Fruit fly (Drosophila melanogaster) whole organism, embryonic: Measurements from ENCODE around the gene Clc.

Experiments
- BEAF-32 ChIP-seq: fragments of 200-800 bp; sonication (Bioruptor generic); optimal IDR thresholded peaks from 3 replicates; lab custom pipeline; 2017; ENCODE audit warnings: missing biosample characterization, missing genetic modification characterization, mild to moderate bottlenecking, moderate library complexity, missing genetic modification reagents
- Blimp-1 ChIP-seq: fragments of 200-800 bp; sonication (Bioruptor generic); optimal IDR thresholded peaks from 3 replicates; lab custom pipeline; 2018; ENCODE audit warnings: missing biosample characterization, missing genetic modification characterization, mild to moderate bottlenecking, moderate library complexity, missing genetic modification reagents
- CG11093 ChIP-seq: fragments of 200-800 bp; sonication (Bioruptor generic); IDR thresholded peaks from 3 replicates; pipeline ENCODE4 v1.3.6; 2022; ENCODE audit warnings: missing biosample characterization, missing genetic modification characterization
- CG13287 ChIP-seq: fragments of 200-800 bp; sonication (Bioruptor generic); IDR thresholded peaks from 2 replicates; pipeline ENCODE4 v1.3.6; 2022; ENCODE audit warnings: missing biosample characterization, missing genetic modification characterization; ENCODE audit not compliant: partially characterized antibody
- CG14441 ChIP-seq: fragments of 200-800 bp; sonication (Bioruptor generic); IDR thresholded peaks from 2 replicates; pipeline ENCODE4 v1.3.6; 2022; ENCODE audit warnings: missing biosample characterization, missing genetic modification characterization
- CG16813 ChIP-seq: fragments of 200-800 bp; sonication (Bioruptor generic); IDR thresholded peaks from 3 replicates; pipeline ENCODE4 v1.3.6; 2022; ENCODE audit warnings: missing biosample characterization, missing genetic modification characterization; ENCODE audit not compliant: partially characterized antibody
- CG17612 ChIP-seq: fragments of 200-800 bp; sonication (Bioruptor generic); IDR thresholded peaks from 2 replicates; pipeline ENCODE4 v1.3.6; 2022; ENCODE audit warnings: missing biosample characterization, missing genetic modification characterization
- CG30403 ChIP-seq: fragments of 200-800 bp; sonication (Bioruptor generic); optimal IDR thresholded peaks from 3 replicates; lab custom pipeline; 2016; ENCODE audit warnings: missing biosample characterization, missing genetic modification characterization
- CG31441 ChIP-seq: fragments of 200-800 bp; sonication (Bioruptor generic); IDR thresholded peaks from 2 replicates; pipeline ENCODE4 v1.3.6; 2022; ENCODE audit warnings: missing biosample characterization, missing genetic modification characterization
- CG33213 ChIP-seq: fragments of 200-800 bp; sonication (Bioruptor generic); optimal IDR thresholded peaks from 3 replicates; lab custom pipeline; 2016; ENCODE audit warnings: missing biosample characterization, missing genetic modification characterization
- CG34224 ChIP-seq: fragments of 200-800 bp; sonication (Bioruptor generic); IDR thresholded peaks from 3 replicates; pipeline ENCODE4 v1.3.6; 2022; ENCODE audit warnings: missing biosample characterization, missing genetic modification characterization; ENCODE audit not compliant: partially characterized antibody
- CG5180 ChIP-seq: fragments of 200-800 bp; sonication (Bioruptor generic); optimal IDR thresholded peaks from 3 replicates; lab custom pipeline; 2017; ENCODE audit warnings: missing biosample characterization, missing genetic modification characterization, mild to moderate bottlenecking, moderate library complexity, missing genetic modification reagents
- CG5953 ChIP-seq: fragments of 200-800 bp; sonication (Bioruptor generic); IDR thresholded peaks from 2 replicates; pipeline ENCODE4 v1.3.6; 2022; ENCODE audit warnings: missing biosample characterization, missing genetic modification characterization
- CG6765 ChIP-seq: fragments of 200-800 bp; sonication (Bioruptor generic); optimal IDR thresholded peaks from 3 replicates; lab custom pipeline; 2017; ENCODE audit warnings: missing biosample characterization, mild to moderate bottlenecking, missing genetic modification characterization
- Deaf1 ChIP-seq: fragments of 200-800 bp; optimal IDR thresholded peaks from 3 replicates; lab custom pipeline; 2019; ENCODE audit warnings: missing biosample characterization, mild to moderate bottlenecking, missing genetic modification characterization, moderate library complexity
- MBD-R2 ChIP-seq: fragments of 200-800 bp; sonication (Bioruptor generic); IDR thresholded peaks from 2 replicates; pipeline ENCODE4 v1.3.6; 2022; ENCODE audit warnings: missing biosample characterization, missing genetic modification characterization
- Med ChIP-seq: fragments of 200-800 bp; sonication (Bioruptor generic); peaks from one replicate; lab custom pipeline; 2016; ENCODE audit warnings: missing biosample characterization, missing genetic modification characterization, mild to moderate bottlenecking, inconsistent platforms, moderate library complexity
- Myb ChIP-seq: fragments of 200-800 bp; sonication (Bioruptor generic); optimal IDR thresholded peaks from 2 replicates; lab custom pipeline; 2016; ENCODE audit warnings: missing biosample characterization, missing genetic modification characterization
- NfI ChIP-seq: fragments of 200-800 bp; sonication (Bioruptor generic); optimal IDR thresholded peaks from 3 replicates; lab custom pipeline; 2018; ENCODE audit warnings: missing biosample characterization, mild to moderate bottlenecking, missing genetic modification characterization, moderate library complexity
- Poxn ChIP-seq: fragments of 200-800 bp; sonication (Bioruptor generic); IDR thresholded peaks from 2 replicates; pipeline ENCODE4 v1.3.6; 2022; ENCODE audit warnings: missing biosample characterization, missing genetic modification characterization
- Scr ChIP-seq: fragments of 200-800 bp; sonication (Bioruptor generic); IDR thresholded peaks from 2 replicates; pipeline ENCODE4 v1.3.6; 2022; ENCODE audit warnings: missing biosample characterization, missing genetic modification characterization; ENCODE audit not compliant: partially characterized antibody
- Trl ChIP-seq, 3 experiments: fragments of >200 bp in 2 of 3; fragments of 200-800 bp in 1 of 3; sonication (Bioruptor generic) in 1 of 3; optimal IDR thresholded peaks; 2 replicates in 1 of 3; 3 replicates in 2 of 3; lab custom pipeline; 2016 to 2017; ENCODE audit warnings: missing biosample characterization in 1 of 3, missing genetic modification characterization in 1 of 3
- abd-A ChIP-seq: fragments of 200-800 bp; sonication (Bioruptor generic); optimal IDR thresholded peaks from 3 replicates; lab custom pipeline; 2019; ENCODE audit warnings: missing biosample characterization, mild to moderate bottlenecking, missing genetic modification characterization, moderate library complexity
- amos ChIP-seq: fragments of 200-800 bp; sonication (Bioruptor generic); IDR thresholded peaks from 2 replicates; pipeline ENCODE4 v1.3.6; 2022; ENCODE audit warnings: missing biosample characterization, missing genetic modification characterization; ENCODE audit not compliant: partially characterized antibody
- bigmax ChIP-seq: fragments of 200-800 bp; sonication (Bioruptor generic); optimal IDR thresholded peaks from 2 replicates; lab custom pipeline; 2018; ENCODE audit warnings: missing biosample characterization, mild to moderate bottlenecking, missing genetic modification characterization
- bsh ChIP-seq, 2 experiments: fragments of 200-800 bp; sonication (Bioruptor generic); optimal IDR thresholded peaks; 2 replicates each; lab custom pipeline; 2017 to 2018; ENCODE audit warnings: mild to moderate bottlenecking in 2 of 2, missing biosample characterization in 2 of 2, missing genetic modification characterization in 2 of 2, moderate library complexity in 1 of 2
- cg ChIP-seq: fragments of 200-800 bp; sonication (Bioruptor generic); optimal IDR thresholded peaks from 3 replicates; lab custom pipeline; 2019; ENCODE audit warnings: missing biosample characterization, mild to moderate bottlenecking, missing genetic modification characterization, moderate library complexity
- chinmo ChIP-seq: fragments of 200-800 bp; sonication (Bioruptor generic); IDR thresholded peaks from 4 replicates; pipeline ENCODE4 v1.3.6; 2022; ENCODE audit warnings: missing biosample characterization, missing genetic modification characterization; ENCODE audit not compliant: partially characterized antibody
- cwo ChIP-seq: fragments of 200-800 bp; sonication (Bioruptor generic); optimal IDR thresholded peaks from 3 replicates; lab custom pipeline; 2017; ENCODE audit warnings: missing biosample characterization, missing genetic modification characterization, mild to moderate bottlenecking, moderate library complexity, missing genetic modification reagents
- ftz-f1 ChIP-seq: fragments of 200-800 bp; sonication (Bioruptor generic); optimal IDR thresholded peaks from 2 replicates; lab custom pipeline; 2016; ENCODE audit warnings: missing biosample characterization, missing genetic modification characterization
- inv ChIP-seq: fragments of 200-800 bp; sonication (Bioruptor generic); IDR thresholded peaks from 2 replicates; pipeline ENCODE4 v1.3.6; 2022; ENCODE audit warnings: missing biosample characterization, missing genetic modification characterization; ENCODE audit not compliant: partially characterized antibody
- mld ChIP-seq: fragments of 200-800 bp; sonication (Bioruptor generic); IDR thresholded peaks from 3 replicates; pipeline ENCODE4 v1.3.6; 2022; ENCODE audit warnings: missing biosample characterization, missing genetic modification characterization; ENCODE audit not compliant: partially characterized antibody
- pzg ChIP-seq: fragments of 200-800 bp; sonication (Bioruptor generic); optimal IDR thresholded peaks from 3 replicates; lab custom pipeline; 2018; ENCODE audit warnings: missing biosample characterization, mild to moderate bottlenecking, missing genetic modification characterization, moderate library complexity
- rib ChIP-seq: fragments of 200-800 bp; sonication (Bioruptor generic); IDR thresholded peaks from 2 replicates; pipeline ENCODE4 v1.3.6; 2022; ENCODE audit warnings: missing biosample characterization, missing genetic modification characterization
- sens ChIP-seq: fragments of 200-800 bp; sonication (Bioruptor generic); peaks from one replicate; lab custom pipeline; 2016; ENCODE audit warnings: missing biosample characterization, missing genetic modification characterization
- sob ChIP-seq: fragments of 200-800 bp; sonication (Bioruptor generic); IDR thresholded peaks from 2 replicates; pipeline ENCODE4 v1.3.6; 2022; ENCODE audit warnings: missing biosample characterization, missing genetic modification characterization
- tna ChIP-seq: fragments of 200-800 bp; sonication (Bioruptor generic); IDR thresholded peaks from 2 replicates; pipeline ENCODE4 v1.3.6; 2022; ENCODE audit warnings: missing biosample characterization, missing genetic modification characterization; ENCODE audit not compliant: partially characterized antibody
- ttk ChIP-seq: fragments of 200-800 bp; sonication (Bioruptor generic); IDR thresholded peaks from 2 replicates; pipeline ENCODE4 v2.1.2; 2022; ENCODE audit warnings: missing biosample characterization, missing genetic modification characterization
- vnd ChIP-seq: fragments of 200-800 bp; sonication (Bioruptor generic); IDR thresholded peaks from 3 replicates; pipeline ENCODE4 v1.3.6; 2022; ENCODE audit warnings: missing biosample characterization, missing genetic modification characterization; ENCODE audit not compliant: partially characterized antibody
- vvl ChIP-seq: fragments of 200-800 bp; sonication (Bioruptor generic); IDR thresholded peaks from 2 replicates; pipeline ENCODE4 v1.3.6; 2022; ENCODE audit warnings: missing biosample characterization, missing genetic modification characterization

Gene Clc

dm6 chr3L:20230178-20230775 lies 10.6 kb upstream of the Clc start:
- TF ChIP-seq sob (peak; percentile 39; the same call in 1 of the 2 replicates), ftz-f1 (GFP tag; lab: Kevin White, UChicago) (peak; percentile 91), Trl (optimal IDR thresholded peaks at IDR 0.05; lab: Kevin White, UChicago) (no peak), Trl (GFP tag; optimal IDR thresholded peaks at IDR 0.05; lab: Kevin White, UChicago) (no peak), CG33213 (GFP tag; lab: Kevin White, UChicago) (no peak), Poxn (GFP tag; lab: Robert Waterston, UW) (no peak), NfI (GFP tag; lab: Kevin White, UChicago) (no peak), vnd (GFP tag; lab: Robert Waterston, UW) (0 out of 3 replicates have a peak, but pooled peaks have one; percentile 33), CG16813 (GFP tag; lab: Robert Waterston, UW) (0 out of 3 replicates have a peak, but pooled peaks have one; percentile 43), CG34224 (GFP tag; lab: Robert Waterston, UW) (peak; percentile 62), chinmo (peak; percentile 86; the same call in 3 of the 4 replicates), CG31441 (GFP tag; lab: Robert Waterston, UW) (no peak), CG5953 (GFP tag; lab: Robert Waterston, UW) (0 out of 2 replicates have a peak, but pooled peaks have one; percentile 10), bigmax (peak; percentile 43), inv (GFP tag; lab: Robert Waterston, UW) (peak; percentile 41; the same call in 1 of the 2 replicates), pzg (GFP tag; lab: Kevin White, UChicago) (peak; percentile 4), sens (GFP tag; lab: Kevin White, UChicago) (peak; percentile 46), CG30403 (GFP tag; lab: Kevin White, UChicago) (peak; percentile 17), ttk (GFP tag; lab: Robert Waterston, UW) (peak; percentile 32; the same call in 1 of the 2 replicates), vvl (0 out of 2 replicates have a peak, but pooled peaks have one; percentile 21), CG13287 (GFP tag; lab: Robert Waterston, UW) (peak; percentile 31; the same call in 1 of the 2 replicates), Med (GFP tag; lab: Kevin White, UChicago) (peak; percentile 52), CG17612 (no peak), cg (GFP tag; lab: Kevin White, UChicago) (peak; percentile 45), MBD-R2 (peak; percentile 19; the same call in 1 of the 2 replicates), abd-A (tag; lab: Kevin White, UChicago) (no peak), Blimp-1 (GFP tag; lab: Kevin White, UChicago) (peak; percentile 99), BEAF-32 (peak; percentile 26), CG14441 (0 out of 2 replicates have a peak, but pooled peaks have one; percentile 25), CG5180 (GFP tag; lab: Kevin White, UChicago) (peak; percentile 69), Scr (GFP tag; lab: Robert Waterston, UW) (peak; percentile 48; the same call in 1 of the 2 replicates), CG6765 (no peak), Myb (GFP tag; lab: Kevin White, UChicago) (peak; percentile 47), rib (GFP tag; lab: Robert Waterston, UW) (peak; percentile 33; the same call in 1 of the 2 replicates), amos (peak; percentile 55; the same call in 1 of the 2 replicates), cwo (GFP tag; lab: Kevin White, UChicago) (peak; percentile 43), tna (GFP tag; lab: Robert Waterston, UW) (no peak), CG11093 (no peak), mld (GFP tag; lab: Robert Waterston, UW) (peak; percentile 45; the same call in 1 of the 3 replicates), bsh (GFP tag; optimal IDR thresholded peaks at IDR 0.05; lab: Kevin White, UChicago) (peak in 1 of 2 experiments; percentile 23), Deaf1 (tag; lab: Kevin White, UChicago) (peak; percentile 83)
